Worm (Caenorhabditis elegans): ENCODE measurements around the gene F09C8.2.

ce11 chrX:16151302-16151701 lies 4.5 kb upstream of the F09C8.2 start:
- TF ChIP-seq snpc-1.2 (GFP tag; IDR thresholded peaks at IDR 0.05) (no peak), lir-3 (tag; optimal IDR thresholded peaks at IDR 0.05) (no peak), daf-12 (tag; optimal IDR thresholded peaks at IDR 0.05) (no peak), lin-13 (GFP tag; optimal IDR thresholded peaks at IDR 0.05) (no peak), ceh-20 (GFP tag; IDR thresholded peaks at IDR 0.05) (no peak), ZK337.2 (GFP tag; IDR thresholded peaks at IDR 0.05) (no peak), fkh-10 (GFP tag; optimal IDR thresholded peaks at IDR 0.05) (no peak), lsy-2 (tag; optimal IDR thresholded peaks at IDR 0.05) (no peak), hlh-11 (tag; optimal IDR thresholded peaks at IDR 0.05) (peak; percentile 8), arid-1 (GFP tag; conservative IDR thresholded peaks at IDR 0.05) (no peak), ztf-11 (tag; optimal IDR thresholded peaks at IDR 0.05) (no peak)
